Worm (Caenorhabditis elegans) whole organism, L3 larva: Measurements from ENCODE around the gene F58B4.3.

Experiments used
- R02D3.7 ChIP-seq: fragments of 150-350 bp; optimal IDR thresholded peaks from 2 replicates; lab custom pipeline; 2014; ENCODE audit warnings: missing biosample characterization, missing genetic modification characterization
- ZK546.5 ChIP-seq: sonication (generic microtip); optimal IDR thresholded peaks from 2 replicates; lab custom pipeline; 2017; ENCODE audit warnings: missing biosample characterization, missing genetic modification characterization
- aly-2 ChIP-seq: fragments of 150-350 bp; optimal IDR thresholded peaks from 2 replicates; lab custom pipeline; 2014; ENCODE audit warnings: missing biosample characterization, missing genetic modification characterization
- ama-1 ChIP-seq: fragments of 150-350 bp; optimal IDR thresholded peaks from 2 replicates; lab custom pipeline; 2018
- ceh-28 ChIP-seq: fragments of 150-350 bp; optimal IDR thresholded peaks from 2 replicates; lab custom pipeline; 2014; ENCODE audit warnings: missing biosample characterization, missing genetic modification reagents, missing genetic modification characterization
- ceh-82 ChIP-seq: fragments of 150-350 bp; optimal IDR thresholded peaks from 2 replicates; lab custom pipeline; 2014; ENCODE audit warnings: missing biosample characterization, missing genetic modification characterization
- elt-1 ChIP-seq: fragments of 150-350 bp; optimal IDR thresholded peaks from 2 replicates; lab custom pipeline; 2014; ENCODE audit warnings: missing biosample characterization, missing genetic modification characterization
- elt-2 ChIP-seq: sonication (generic microtip); optimal IDR thresholded peaks from 2 replicates; lab custom pipeline; 2016; ENCODE audit warnings: missing genetic modification reagents, mild to moderate bottlenecking, missing genetic modification characterization, missing compliant biosample characterization
- elt-3 ChIP-seq, 3 experiments: fragments of 150-350 bp in 1 of 3; sonication (generic microtip) in 2 of 3; optimal IDR thresholded peaks; 2 replicates in 2 of 3; 4 replicates in 1 of 3; lab custom pipeline; 2014 to 2017; ENCODE audit warnings: missing biosample characterization in 3 of 3, missing genetic modification characterization in 3 of 3
- fkh-10 ChIP-seq: sonication (generic microtip); optimal IDR thresholded peaks from 2 replicates; lab custom pipeline; 2017; ENCODE audit warnings: missing biosample characterization, missing genetic modification reagents, missing genetic modification characterization
- fos-1 ChIP-seq: fragments of 150-350 bp; optimal IDR thresholded peaks from 2 replicates; lab custom pipeline; 2014; ENCODE audit warnings: missing biosample characterization, missing genetic modification characterization
- jun-1 ChIP-seq: fragments of 150-350 bp; optimal IDR thresholded peaks from 2 replicates; lab custom pipeline; 2014; ENCODE audit warnings: missing biosample characterization, missing genetic modification reagents, missing genetic modification characterization
- lin-15B ChIP-seq: fragments of 150-350 bp; optimal IDR thresholded peaks from 2 replicates; lab custom pipeline; 2014; ENCODE audit warnings: missing biosample characterization, missing genetic modification characterization
- lin-39 ChIP-seq: fragments of 150-350 bp; optimal IDR thresholded peaks from 2 replicates; lab custom pipeline; 2018; ENCODE audit warnings: missing biosample characterization, missing genetic modification reagents, missing genetic modification characterization
- lsy-12 ChIP-seq: sonication (generic microtip); optimal IDR thresholded peaks from 2 replicates; lab custom pipeline; 2016; ENCODE audit warnings: mild to moderate bottlenecking, missing genetic modification characterization, missing compliant biosample characterization
- nfya-1 ChIP-seq: sonication (generic microtip); optimal IDR thresholded peaks from 2 replicates; lab custom pipeline; 2017; ENCODE audit warnings: missing genetic modification characterization, mild to moderate bottlenecking, missing compliant biosample characterization, antibody characterized with exemption, moderate library complexity; ENCODE audit not compliant: insufficient read depth
- nhr-23 ChIP-seq: fragments of 150-350 bp; optimal IDR thresholded peaks from 2 replicates; lab custom pipeline; 2014; ENCODE audit warnings: missing biosample characterization, missing genetic modification reagents, missing genetic modification characterization
- nhr-237 ChIP-seq: fragments of 150-350 bp; optimal IDR thresholded peaks from 2 replicates; lab custom pipeline; 2014; ENCODE audit warnings: missing biosample characterization, missing genetic modification characterization
- nhr-25 ChIP-seq: sonication (generic microtip); optimal IDR thresholded peaks from 2 replicates; lab custom pipeline; 2017; ENCODE audit warnings: missing biosample characterization, missing genetic modification characterization
- nhr-28 ChIP-seq: fragments of 150-350 bp; optimal IDR thresholded peaks from 2 replicates; lab custom pipeline; 2014; ENCODE audit warnings: missing biosample characterization, missing genetic modification characterization
- nhr-43 ChIP-seq: sonication (generic microtip); optimal IDR thresholded peaks from 2 replicates; lab custom pipeline; 2016; ENCODE audit warnings: mild to moderate bottlenecking, missing genetic modification characterization, missing compliant biosample characterization; ENCODE audit not compliant: poor library complexity, severe bottlenecking
- nhr-67 ChIP-seq: fragments of 150-350 bp; optimal IDR thresholded peaks from 2 replicates; lab custom pipeline; 2014; ENCODE audit warnings: missing biosample characterization, missing genetic modification characterization
- nhr-76 ChIP-seq: fragments of 150-350 bp; sonication (generic microtip); optimal IDR thresholded peaks from 5 replicates; lab custom pipeline; 2014; ENCODE audit warnings: missing biosample characterization, missing genetic modification characterization
- nhr-77 ChIP-seq: fragments of 150-350 bp; optimal IDR thresholded peaks from 2 replicates; lab custom pipeline; 2014; ENCODE audit warnings: missing biosample characterization, missing genetic modification characterization
- pha-4 ChIP-seq: fragments of 150-350 bp; optimal IDR thresholded peaks from 2 replicates; lab custom pipeline; 2014; ENCODE audit warnings: missing biosample characterization, missing genetic modification reagents, missing genetic modification characterization
- pqm-1 ChIP-seq: fragments of 150-350 bp; optimal IDR thresholded peaks from 2 replicates; lab custom pipeline; 2017; ENCODE audit warnings: missing biosample characterization, missing genetic modification characterization, inconsistent platforms
- sea-2 ChIP-seq: fragments of 150-350 bp; sonication (generic microtip); optimal IDR thresholded peaks from 4 replicates; lab custom pipeline; 2014; ENCODE audit warnings: missing biosample characterization, missing genetic modification reagents, missing genetic modification characterization
- skn-1 ChIP-seq: fragments of 150-350 bp; optimal IDR thresholded peaks from 2 replicates; lab custom pipeline; 2014; ENCODE audit warnings: missing biosample characterization, missing genetic modification characterization
- tbx-2 ChIP-seq: sonication (generic microtip); optimal IDR thresholded peaks from 2 replicates; lab custom pipeline; 2016; ENCODE audit warnings: mild to moderate bottlenecking, missing genetic modification characterization, missing compliant biosample characterization
- unc-39 ChIP-seq: sonication (generic microtip); optimal IDR thresholded peaks from 4 replicates; lab custom pipeline; 2017; ENCODE audit warnings: missing biosample characterization, missing genetic modification characterization
- ztf-11 ChIP-seq: fragments of 150-350 bp; optimal IDR thresholded peaks from 2 replicates; lab custom pipeline; 2014; ENCODE audit warnings: missing biosample characterization, missing genetic modification characterization
- ztf-4 ChIP-seq: fragments of 150-350 bp; optimal IDR thresholded peaks from 2 replicates; lab custom pipeline; 2014; ENCODE audit warnings: missing biosample characterization, missing genetic modification characterization

The F58B4.3 gene

ce11 chrV:10929511-10929910 is at the start of gene F58B4.3:
Gene F58B4.3, plus strand, starts transcription at chrV:10929811.
- no peak for TF ChIP-seq ceh-28 (tag; lab: Kevin White, UChicago)
- no peak for TF ChIP-seq nhr-237
- TF ChIP-seq nhr-43 (tag; lab: Kevin White, UChicago): no peak
- TF ChIP-seq skn-1 (tag; lab: Kevin White, UChicago): no peak
- no peak for TF ChIP-seq ztf-11
- no peak for TF ChIP-seq fkh-10 (GFP tag; lab: Kevin White, UChicago)
- TF ChIP-seq pha-4: no peak
- no peak for TF ChIP-seq sea-2 (GFP tag; lab: Kevin White, UChicago)
- TF ChIP-seq lsy-12 (tag; lab: Kevin White, UChicago): no peak
- TF ChIP-seq R02D3.7 (tag; lab: Kevin White, UChicago): no peak
- TF ChIP-seq nhr-67 (tag; lab: Kevin White, UChicago): no peak
- TF ChIP-seq lin-39 (tag; lab: Kevin White, UChicago): no peak
- TF ChIP-seq fos-1 (tag; lab: Kevin White, UChicago): no peak
- no peak for TF ChIP-seq ztf-4 (tag; lab: Kevin White, UChicago)
- no peak for TF ChIP-seq ceh-82 (tag; lab: Kevin White, UChicago)
- TF ChIP-seq unc-39 (tag; lab: Kevin White, UChicago): no peak
- TF ChIP-seq elt-1 (tag; lab: Kevin White, UChicago): no peak
- TF ChIP-seq nhr-28 (tag; lab: Kevin White, UChicago): no peak
- no peak for TF ChIP-seq lin-15B (tag; lab: Kevin White, UChicago)

DNA sequence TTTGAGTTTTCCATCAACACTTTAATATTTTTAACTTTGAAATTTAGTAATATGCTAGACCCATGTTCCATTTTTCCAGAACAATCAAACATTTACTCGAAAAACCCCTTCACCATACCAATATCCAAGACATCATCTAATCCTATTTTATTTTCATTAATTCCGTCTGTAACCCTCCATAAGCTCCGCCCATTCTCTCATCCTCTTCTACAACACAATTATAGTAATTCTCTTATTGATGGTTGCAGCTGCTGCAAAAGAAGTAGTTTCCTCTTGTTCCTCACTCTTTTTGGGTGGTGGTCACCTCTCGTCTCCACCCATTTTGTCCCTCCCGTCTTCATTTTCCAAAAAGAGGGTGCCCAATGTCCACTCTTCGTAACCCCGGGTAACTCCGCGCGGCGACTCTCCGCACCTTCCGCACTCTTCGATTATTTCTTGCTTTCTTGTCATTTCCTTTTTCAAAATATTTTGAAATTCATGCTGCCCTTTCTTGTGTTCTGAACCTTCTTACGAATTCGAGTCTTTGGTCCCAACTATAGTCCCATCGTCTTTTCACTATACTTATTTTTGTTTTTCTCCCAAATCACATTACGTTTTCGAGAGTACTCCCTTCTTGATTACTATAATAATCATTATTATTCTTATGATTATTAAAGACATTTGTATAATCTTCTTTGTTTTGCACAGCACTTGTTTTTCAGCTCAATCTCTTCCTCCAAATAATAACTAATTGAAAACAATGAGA is 49.3 kb upstream of the F58B4.3 start, which contains the start of gene F32D8.1:
Gene F32D8.1 (plus strand): TSS at position 695 of the 745 bp plus-strand sequence.
- no peak for TF ChIP-seq nhr-67 (tag; lab: Kevin White, UChicago)
- no peak for TF ChIP-seq nfya-1 (tag; lab: Kevin White, UChicago)
- no peak for TF ChIP-seq aly-2 (tag; lab: Kevin White, UChicago)

DNA sequence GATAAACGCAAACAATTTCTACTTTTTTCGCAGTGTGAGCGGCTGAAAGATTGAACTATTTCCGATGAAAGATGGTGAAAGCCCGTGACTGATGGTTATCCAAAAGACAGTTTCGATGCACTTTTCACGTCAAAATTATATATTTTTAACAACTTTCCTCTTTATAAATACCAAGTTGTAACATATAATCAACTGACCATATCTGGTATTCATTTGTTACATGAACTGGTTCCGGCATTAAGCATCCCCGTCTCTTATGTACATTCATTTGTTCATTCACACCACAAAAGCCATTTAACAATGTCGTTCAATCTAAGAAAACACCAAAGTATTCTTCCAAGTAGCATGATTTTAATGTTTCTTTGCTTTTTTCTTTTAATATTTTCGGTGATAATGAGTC is 46.1 kb upstream of the F58B4.3 start, which contains the start of gene F32D8.2:
Gene F32D8.2 (plus strand): TSS at position 301 of the 400 bp plus-strand sequence.
- TF ChIP-seq R02D3.7 (tag; lab: Kevin White, UChicago) (no peak), sea-2 (GFP tag; lab: Kevin White, UChicago) (no peak), ceh-28 (tag; lab: Kevin White, UChicago) (no peak), pqm-1 (no peak), tbx-2 (tag; lab: Kevin White, UChicago) (no peak), ztf-11 (no peak), ZK546.5 (no peak), fkh-10 (GFP tag; lab: Kevin White, UChicago) (no peak), nfya-1 (tag; lab: Kevin White, UChicago) (no peak), jun-1 (tag; lab: Kevin White, UChicago) (no peak), fos-1 (tag; lab: Kevin White, UChicago) (no peak)

ce11 chrV:10886405-10886887 is 43.2 kb upstream of the F58B4.3 start, which contains the start of gene F32D8.3:
Gene F32D8.3, plus strand, starts transcription at chrV:10886837.
- TF ChIP-seq nhr-23 (peak; percentile 3), elt-3 (tag; optimal IDR thresholded peaks at IDR 0.05; lab: Kevin White, UChicago) (peak in 1 of 3 experiments; percentile 19), nhr-25 (tag; lab: Kevin White, UChicago) (peak; percentile 55), ceh-82 (tag; lab: Kevin White, UChicago) (no peak), nhr-77 (no peak), nhr-43 (tag; lab: Kevin White, UChicago) (peak; percentile 35)

DNA sequence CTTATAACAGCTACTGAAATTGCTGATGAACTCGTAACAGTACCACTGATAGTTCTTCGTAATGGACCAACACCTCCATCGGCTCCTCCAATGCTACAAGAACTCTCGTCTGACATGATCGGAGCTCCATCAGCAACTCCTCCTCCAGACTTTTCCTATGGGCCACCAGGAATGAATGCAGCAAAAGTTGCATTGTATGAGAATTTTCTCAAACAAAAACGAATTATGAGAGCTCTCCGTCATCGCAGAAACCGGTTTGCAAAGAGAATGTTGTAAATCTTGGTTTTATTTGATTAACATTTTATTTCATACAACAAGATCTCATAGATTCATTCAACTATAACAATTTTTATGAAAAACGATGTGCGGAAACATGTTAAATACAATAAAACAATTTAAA is 42.0 kb upstream of the F58B4.3 start:
- TF ChIP-seq nfya-1 (tag; lab: Kevin White, UChicago): no peak
- TF ChIP-seq elt-2 (tag; lab: Kevin White, UChicago): no peak
- no peak for TF ChIP-seq nhr-76 (tag; lab: Kevin White, UChicago)
- peak; percentile 52 for TF ChIP-seq nhr-43 (tag; lab: Kevin White, UChicago)
- no peak for TF ChIP-seq elt-3 (tag; optimal IDR thresholded peaks at IDR 0.05; lab: Kevin White, UChicago)
- TF ChIP-seq nhr-67 (tag; lab: Kevin White, UChicago): no peak
- TF ChIP-seq ama-1 (lab: Kevin White, UChicago): peak; percentile 69
- no peak for TF ChIP-seq sea-2 (GFP tag; lab: Kevin White, UChicago)
- TF ChIP-seq, all 47 proteins: peak for 2
